Fruit fly (Drosophila melanogaster) S2 (cell line): Measurements from ENCODE around the gene js.

Source experiments
- CG8478 ChIP-seq: fragments of >200 bp; optimal IDR thresholded peaks from 2 replicates; lab custom pipeline; 2018
- CTCF ChIP-seq, 2 experiments: fragments of >200 bp; optimal IDR thresholded peaks; 2 replicates each; lab custom pipeline; 2018

- TF ChIP-seq CG8478 (lab: Kevin White, UChicago) (no peak), CTCF (optimal IDR thresholded peaks at IDR 0.05; lab: Kevin White, UChicago) (no peak)
Measured at dm6 chr3R:16370433-16370832, 2.3 kb upstream of the js start, which contains the start of gene CG10317.
